Worm (Caenorhabditis elegans) whole organism, young adult: ENCODE measurements around the gene W02D7.12.

Source experiments
- B0035.1 ChIP-seq: sonication (generic microtip); optimal IDR thresholded peaks from 2 replicates; lab custom pipeline; 2016; ENCODE audit warnings: missing genetic modification characterization, mild to moderate bottlenecking, missing compliant biosample characterization, missing genotype, missing genetic modification reagents
- B0261.1 ChIP-seq: sonication (generic microtip); optimal IDR thresholded peaks from 2 replicates; lab custom pipeline; 2016; ENCODE audit warnings: mild to moderate bottlenecking, missing genetic modification characterization, moderate library complexity, missing compliant biosample characterization
- C17E4.6 ChIP-seq: fragments of 200-800 bp; sonication (Bioruptor generic); IDR thresholded peaks from 2 replicates; pipeline ENCODE4 v1.3.6; 2022; ENCODE audit warnings: missing genetic modification reagents, missing genetic modification characterization, missing compliant biosample characterization
- D2030.7 ChIP-seq: fragments of 200-800 bp; sonication (Bioruptor generic); IDR thresholded peaks from 2 replicates; pipeline ENCODE4 v1.3.6; 2022; ENCODE audit warnings: missing genetic modification reagents, missing genetic modification characterization, missing compliant biosample characterization
- F23B12.7 ChIP-seq: sonication (generic microtip); optimal IDR thresholded peaks from 2 replicates; lab custom pipeline; 2017; ENCODE audit warnings: missing genetic modification characterization, mild to moderate bottlenecking, missing compliant biosample characterization, antibody characterized with exemption, moderate library complexity; ENCODE audit not compliant: insufficient read depth
- F39B2.1 ChIP-seq: fragments of 200-800 bp; sonication (Bioruptor generic); IDR thresholded peaks from 2 replicates; pipeline ENCODE4 v1.3.6; 2022; ENCODE audit warnings: missing genetic modification reagents, missing genetic modification characterization, missing compliant biosample characterization
- F49E8.2 ChIP-seq: sonication (generic microtip); optimal IDR thresholded peaks from 3 replicates; lab custom pipeline; 2017; ENCODE audit warnings: missing genetic modification characterization, mild to moderate bottlenecking, missing compliant biosample characterization, antibody characterized with exemption, moderate library complexity; ENCODE audit not compliant: insufficient read depth
- F57A8.1 ChIP-seq: fragments of 200-800 bp; sonication (Bioruptor generic); optimal IDR thresholded peaks from 2 replicates; lab custom pipeline; 2018; ENCODE audit warnings: mild to moderate bottlenecking, missing genetic modification characterization, moderate library complexity, missing compliant biosample characterization
- K11D2.4 ChIP-seq: fragments of 200-800 bp; sonication (Bioruptor generic); IDR thresholded peaks from 2 replicates; pipeline ENCODE4 v1.3.6; 2022; ENCODE audit warnings: missing genetic modification reagents, missing genetic modification characterization, missing compliant biosample characterization
- T07F8.4 ChIP-seq: sonication (generic microtip); optimal IDR thresholded peaks from 2 replicates; lab custom pipeline; 2016; ENCODE audit warnings: mild to moderate bottlenecking, missing genetic modification characterization, moderate library complexity, missing compliant biosample characterization
- Y56A3A.18 ChIP-seq: fragments of 200-800 bp; sonication (Bioruptor generic); IDR thresholded peaks from 2 replicates; pipeline ENCODE4 v1.3.6; 2022; ENCODE audit warnings: missing genetic modification reagents, missing genetic modification characterization, missing compliant biosample characterization
- Y67H2A.10 ChIP-seq: fragments of 200-800 bp; sonication (Bioruptor generic); conservative IDR thresholded peaks from 2 replicates; pipeline ENCODE4 v1.3.6; 2022; ENCODE audit warnings: missing genetic modification reagents, missing genetic modification characterization, missing compliant biosample characterization
- ZK185.1 ChIP-seq: sonication (generic microtip); optimal IDR thresholded peaks from 2 replicates; lab custom pipeline; 2016; ENCODE audit warnings: mild to moderate bottlenecking, missing genetic modification characterization, missing compliant biosample characterization; ENCODE audit not compliant: poor library complexity, severe bottlenecking
- aptf-2 ChIP-seq: fragments of 200-800 bp; sonication (Bioruptor generic); conservative IDR thresholded peaks from 2 replicates; pipeline ENCODE4 v1.3.6; 2022; ENCODE audit warnings: missing genetic modification reagents, missing genetic modification characterization, missing compliant biosample characterization
- athp-1 ChIP-seq: sonication (generic microtip); optimal IDR thresholded peaks from 2 replicates; lab custom pipeline; 2017; ENCODE audit warnings: mild to moderate bottlenecking, missing genetic modification characterization, missing compliant biosample characterization
- cebp-1 ChIP-seq, 2 experiments: fragments of 200-800 bp in 1 of 2; sonication (Bioruptor generic) in 1 of 2; sonication (generic microtip) in 1 of 2; IDR thresholded peaks in 1 of 2; optimal IDR thresholded peaks in 1 of 2; 2 replicates each; pipeline versions ENCODE4 v1.3.6 to Lab custom; 2017 to 2022; ENCODE audit warnings: missing compliant biosample characterization in 2 of 2, missing genetic modification characterization in 2 of 2, mild to moderate bottlenecking in 1 of 2, missing genetic modification reagents in 1 of 2, moderate library complexity in 1 of 2
- ceh-27 ChIP-seq: fragments of 200-800 bp; sonication (Bioruptor generic); optimal IDR thresholded peaks from 2 replicates; lab custom pipeline; 2018; ENCODE audit warnings: mild to moderate bottlenecking, missing genetic modification characterization, moderate library complexity, missing compliant biosample characterization
- ceh-79 ChIP-seq: sonication (generic microtip); optimal IDR thresholded peaks from 2 replicates; lab custom pipeline; 2017; ENCODE audit warnings: mild to moderate bottlenecking, missing genetic modification characterization, missing compliant biosample characterization
- die-1 ChIP-seq: sonication (generic microtip); optimal IDR thresholded peaks from 2 replicates; lab custom pipeline; 2016; ENCODE audit warnings: missing genotype, mild to moderate bottlenecking, missing genetic modification characterization, missing compliant biosample characterization
- dpff-1 ChIP-seq: sonication (generic microtip); optimal IDR thresholded peaks from 2 replicates; lab custom pipeline; 2017; ENCODE audit warnings: mild to moderate bottlenecking, missing genetic modification characterization, missing compliant biosample characterization
- dpl-1 ChIP-seq: fragments of 150-350 bp; optimal IDR thresholded peaks from 2 replicates; lab custom pipeline; 2014; ENCODE audit warnings: missing biosample characterization, missing genetic modification reagents, missing genetic modification characterization
- egl-44 ChIP-seq: fragments of 200-800 bp; sonication (Bioruptor generic); IDR thresholded peaks from 2 replicates; pipeline ENCODE4 v1.3.6; 2022; ENCODE audit warnings: missing genetic modification reagents, missing genetic modification characterization, missing compliant biosample characterization
- him-1 ChIP-seq: sonication (generic microtip); optimal IDR thresholded peaks from 2 replicates; lab custom pipeline; 2016; ENCODE audit warnings: missing genotype, missing genetic modification reagents, missing genetic modification characterization, missing compliant biosample characterization
- hlh-12 ChIP-seq: sonication (generic microtip); optimal IDR thresholded peaks from 2 replicates; lab custom pipeline; 2016; ENCODE audit warnings: missing genetic modification characterization, missing compliant biosample characterization
- hlh-26 ChIP-seq: fragments of 200-800 bp; sonication (Bioruptor generic); conservative IDR thresholded peaks from 2 replicates; pipeline ENCODE4 v1.3.6; 2022; ENCODE audit warnings: missing genetic modification reagents, missing genetic modification characterization, missing compliant biosample characterization
- lir-1 ChIP-seq: fragments of 200-800 bp; sonication (Bioruptor generic); conservative IDR thresholded peaks from 2 replicates; pipeline ENCODE4 v1.3.6; 2022; ENCODE audit warnings: missing genetic modification reagents, missing genetic modification characterization, missing compliant biosample characterization
- lsy-27 ChIP-seq: sonication (generic microtip); optimal IDR thresholded peaks from 2 replicates; lab custom pipeline; 2017; ENCODE audit warnings: missing genetic modification characterization, mild to moderate bottlenecking, missing compliant biosample characterization, antibody characterized with exemption, missing genotype, borderline replicate concordance; ENCODE audit not compliant: insufficient read depth
- madf-10 ChIP-seq: sonication (generic microtip); optimal IDR thresholded peaks from 2 replicates; lab custom pipeline; 2016; ENCODE audit warnings: mild to moderate bottlenecking, missing genetic modification characterization, missing compliant biosample characterization
- madf-3 ChIP-seq: fragments of 200-800 bp; sonication (Bioruptor generic); IDR thresholded peaks from 2 replicates; pipeline ENCODE4 v1.3.6; 2022; ENCODE audit warnings: missing genetic modification reagents, missing genetic modification characterization, missing compliant biosample characterization
- madf-8 ChIP-seq: fragments of 200-800 bp; sonication (Bioruptor generic); conservative IDR thresholded peaks from 2 replicates; pipeline ENCODE4 v1.3.6; 2022; ENCODE audit warnings: missing genetic modification reagents, missing genetic modification characterization, missing compliant biosample characterization
- mcd-1 ChIP-seq: fragments of 200-800 bp; sonication (Bioruptor generic); IDR thresholded peaks from 2 replicates; pipeline ENCODE4 v1.3.6; 2022; ENCODE audit warnings: missing genetic modification reagents, missing genetic modification characterization, missing compliant biosample characterization
- mes-4 ChIP-seq: sonication (generic microtip); optimal IDR thresholded peaks from 2 replicates; lab custom pipeline; 2016; ENCODE audit warnings: missing genotype, missing genetic modification characterization, missing compliant biosample characterization
- nfya-1 ChIP-seq: sonication (generic microtip); optimal IDR thresholded peaks from 2 replicates; lab custom pipeline; 2017; ENCODE audit warnings: antibody characterized with exemption, missing compliant biosample characterization, missing genetic modification characterization, borderline replicate concordance; ENCODE audit not compliant: insufficient read depth
- nhr-80 ChIP-seq: sonication (generic microtip); optimal IDR thresholded peaks from 2 replicates; lab custom pipeline; 2016; ENCODE audit warnings: missing genetic modification characterization, missing compliant biosample characterization
- pbrm-1 ChIP-seq: fragments of 200-800 bp; sonication (Bioruptor generic); IDR thresholded peaks from 2 replicates; pipeline ENCODE4 v1.3.6; 2022; ENCODE audit warnings: missing genetic modification reagents, missing genetic modification characterization, missing compliant biosample characterization
- rec-8 ChIP-seq, 2 experiments: sonication (generic microtip); optimal IDR thresholded peaks; 2 replicates each; lab custom pipeline; 2016; ENCODE audit warnings: mild to moderate bottlenecking in 2 of 2, missing genetic modification characterization in 2 of 2, missing genetic modification reagents in 2 of 2, missing genotype in 2 of 2, missing biosample characterization in 1 of 2, missing compliant biosample characterization in 1 of 2, moderate library complexity in 1 of 2
- rpc-1 ChIP-seq, 2 experiments: fragments of 150-350 bp in 1 of 2; sonication (generic microtip) in 1 of 2; optimal IDR thresholded peaks; 2 replicates each; lab custom pipeline; 2014 to 2018; ENCODE audit warnings: missing biosample characterization in 1 of 2, missing genetic modification characterization in 1 of 2, missing genetic modification reagents in 1 of 2, missing genotype in 1 of 2
- snpc-3.4 ChIP-seq: sonication (generic microtip); optimal IDR thresholded peaks from 2 replicates; lab custom pipeline; 2017; ENCODE audit warnings: missing genetic modification characterization, mild to moderate bottlenecking, missing compliant biosample characterization, antibody characterized with exemption, moderate library complexity, missing genotype, missing genetic modification reagents
- unc-130 ChIP-seq: sonication (generic microtip); optimal IDR thresholded peaks from 2 replicates; lab custom pipeline; 2016; ENCODE audit warnings: missing genetic modification reagents, missing genetic modification characterization, missing compliant biosample characterization
- ztf-22 ChIP-seq: fragments of 200-800 bp; sonication (Bioruptor generic); optimal IDR thresholded peaks from 2 replicates; lab custom pipeline; 2018; ENCODE audit warnings: mild to moderate bottlenecking, missing genetic modification characterization, moderate library complexity, missing compliant biosample characterization
- ztf-26 ChIP-seq: sonication (generic microtip); optimal IDR thresholded peaks from 2 replicates; lab custom pipeline; 2017; ENCODE audit warnings: missing genetic modification characterization, missing compliant biosample characterization
- ztf-6 ChIP-seq: fragments of 200-800 bp; sonication (Bioruptor generic); IDR thresholded peaks from 2 replicates; pipeline ENCODE4 v1.3.6; 2022; ENCODE audit warnings: missing genetic modification reagents, missing genetic modification characterization, missing compliant biosample characterization

W02D7.12 gene

ce11 chrV:8340924-8341323 lies 29.6 kb downstream of the W02D7.12 start, which contains the start of gene C08D8.7:
Gene C08D8.7, plus strand, starts transcription at chrV:8341224.
- TF ChIP-seq aptf-2: 0 out of 2 replicates have a peak, but pooled peaks have one; percentile 48

- TF ChIP-seq Y67H2A.10 (GFP tag; lab: Robert Waterston, UW) (no peak), die-1 (no peak), ceh-27 (GFP tag; lab: Kevin White, UChicago) (no peak), madf-10 (tag; lab: Kevin White, UChicago) (no peak), F23B12.7 (tag; lab: Kevin White, UChicago) (no peak), lir-1 (GFP tag; lab: Robert Waterston, UW) (no peak), pbrm-1 (GFP tag; lab: Robert Waterston, UW) (no peak), mes-4 (tag; lab: Kevin White, UChicago) (no peak), K11D2.4 (GFP tag; lab: Robert Waterston, UW) (no peak), athp-1 (no peak), ZK185.1 (no peak), dpff-1 (tag; lab: Kevin White, UChicago) (no peak), nhr-80 (tag; lab: Kevin White, UChicago) (no peak), B0035.1 (no peak), ztf-22 (GFP tag; lab: Kevin White, UChicago) (no peak), snpc-3.4 (tag; lab: Kevin White, UChicago) (no peak), C17E4.6 (no peak), ztf-6 (GFP tag; lab: Robert Waterston, UW) (no peak), lsy-27 (tag; lab: Kevin White, UChicago) (no peak)
These were observed 31.1 kb downstream of the W02D7.12 start for ce11 chrV:8342416-8342815.

- TF ChIP-seq him-1 (tag; lab: Kevin White, UChicago): no peak
These were observed 34.1 kb downstream of the W02D7.12 start, which contains the start of gene C08D8.1 for ce11 chrV:8345436-8345835. Gene C08D8.1, plus strand, starts transcription at chrV:8345759.

- peak in 1 of 2 experiments; percentile 78 for TF ChIP-seq rec-8 (tag; optimal IDR thresholded peaks at IDR 0.05; lab: Kevin White, UChicago)
- peak; percentile 42 for TF ChIP-seq B0261.1 (tag; lab: Kevin White, UChicago)
- TF ChIP-seq dpl-1: peak; percentile 10
- peak; percentile 67; the same call in 1 of the 2 replicates for TF ChIP-seq madf-3 (GFP tag; lab: Robert Waterston, UW)
- no peak for TF ChIP-seq ceh-79
- TF ChIP-seq him-1 (tag; lab: Kevin White, UChicago): peak; percentile 99
- TF ChIP-seq rpc-1 (optimal IDR thresholded peaks at IDR 0.05; lab: Kevin White, UChicago): peak; percentile 10
- TF ChIP-seq rpc-1 (tag; optimal IDR thresholded peaks at IDR 0.05; lab: Kevin White, UChicago): peak; percentile 18
- peak; percentile 86 for TF ChIP-seq egl-44
- TF ChIP-seq D2030.7: peak; percentile 95
- TF ChIP-seq ztf-26: no peak
- peak; percentile 96 for TF ChIP-seq F49E8.2
- peak; percentile 89 for TF ChIP-seq Y56A3A.18 (GFP tag; lab: Robert Waterston, UW)
- no peak for TF ChIP-seq hlh-26
- TF ChIP-seq mcd-1 (GFP tag; lab: Robert Waterston, UW): peak; percentile 86
- TF ChIP-seq nfya-1 (tag; lab: Kevin White, UChicago): no peak
- TF ChIP-seq unc-130 (GFP tag; lab: Kevin White, UChicago): peak; percentile 79
- TF ChIP-seq F39B2.1 (GFP tag; lab: Robert Waterston, UW): peak; percentile 72; the same call in 1 of the 2 replicates
- peak; percentile 66 for TF ChIP-seq madf-8 (GFP tag; lab: Robert Waterston, UW)
- no peak for TF ChIP-seq F57A8.1 (GFP tag; lab: Kevin White, UChicago)
- TF ChIP-seq cebp-1 (GFP tag; IDR thresholded peaks at IDR 0.05; lab: Robert Waterston, UW): no peak
- peak; percentile 76 for TF ChIP-seq cebp-1 (tag; optimal IDR thresholded peaks at IDR 0.05; lab: Kevin White, UChicago)
- no peak for TF ChIP-seq hlh-12
- peak; percentile 54 for TF ChIP-seq T07F8.4 (tag; lab: Kevin White, UChicago)
These were observed 37.7 kb downstream of the W02D7.12 start for ce11 chrV:8348959-8349389.
